Fruit fly (Drosophila melanogaster) whole organism, prepupa: ENCODE measurements around the gene Men-b.
A peak's percentile ranks its signal among the peaks of the same experiment; 100 is the strongest.

Experiments used
- Blimp-1 ChIP-seq: fragments of 200-800 bp; sonication (Bioruptor generic); optimal IDR thresholded peaks from 3 replicates; lab custom pipeline; 2017; ENCODE audit warnings: missing biosample characterization, missing genetic modification characterization, mild to moderate bottlenecking, moderate library complexity, missing genetic modification reagents
- CG10631 ChIP-seq: fragments of 200-800 bp; sonication (Bioruptor generic); optimal IDR thresholded peaks from 2 replicates; lab custom pipeline; 2016; ENCODE audit warnings: missing biosample characterization, missing genetic modification characterization
- CG10669 ChIP-seq: fragments of 200-800 bp; sonication (Bioruptor generic); optimal IDR thresholded peaks from 3 replicates; lab custom pipeline; 2018; ENCODE audit warnings: missing biosample characterization, mild to moderate bottlenecking, missing genetic modification characterization, moderate library complexity
- CG11294 ChIP-seq: fragments of 200-800 bp; sonication (Bioruptor generic); IDR thresholded peaks from 2 replicates; pipeline ENCODE4 v1.3.6; 2022; ENCODE audit warnings: missing biosample characterization, missing genetic modification characterization
- CG11762 ChIP-seq: fragments of 200-800 bp; sonication (Bioruptor generic); optimal IDR thresholded peaks from 3 replicates; lab custom pipeline; 2016; ENCODE audit warnings: missing biosample characterization, missing genetic modification characterization; ENCODE audit not compliant: insufficient read depth
- CG11902 ChIP-seq: fragments of 200-800 bp; sonication (Bioruptor generic); optimal IDR thresholded peaks from 3 replicates; lab custom pipeline; 2016; ENCODE audit warnings: missing biosample characterization, missing genetic modification characterization
- CG15336 ChIP-seq: fragments of 200-800 bp; sonication (Bioruptor generic); IDR thresholded peaks from 2 replicates; pipeline ENCODE4 v1.3.6; 2022; ENCODE audit warnings: missing biosample characterization, missing genetic modification characterization
- CG16779 ChIP-seq: fragments of 200-800 bp; sonication (Bioruptor generic); optimal IDR thresholded peaks from 3 replicates; lab custom pipeline; 2017; ENCODE audit warnings: missing biosample characterization, mild to moderate bottlenecking, missing genetic modification characterization
- CG3032 ChIP-seq: fragments of 200-800 bp; optimal IDR thresholded peaks from 2 replicates; lab custom pipeline; 2019; ENCODE audit warnings: missing biosample characterization, mild to moderate bottlenecking, missing genetic modification characterization, moderate library complexity
- CG31627 ChIP-seq: fragments of 200-800 bp; sonication (Bioruptor generic); optimal IDR thresholded peaks from 3 replicates; lab custom pipeline; 2016; ENCODE audit warnings: missing biosample characterization, missing genetic modification characterization
- CG32006 ChIP-seq: fragments of 200-800 bp; sonication (Bioruptor generic); optimal IDR thresholded peaks from 3 replicates; lab custom pipeline; 2017; ENCODE audit warnings: missing biosample characterization, mild to moderate bottlenecking, missing genetic modification characterization
- CG6163 ChIP-seq: fragments of 200-800 bp; sonication (Bioruptor generic); IDR thresholded peaks from 3 replicates; pipeline ENCODE4 v1.3.6; 2022; ENCODE audit warnings: missing biosample characterization, missing genetic modification characterization
- CG6792 ChIP-seq: fragments of 200-800 bp; sonication (Bioruptor generic); optimal IDR thresholded peaks from 3 replicates; lab custom pipeline; 2016; ENCODE audit warnings: missing biosample characterization, missing genetic modification characterization
- CG6808 ChIP-seq: fragments of 200-800 bp; sonication (Bioruptor generic); optimal IDR thresholded peaks from 3 replicates; lab custom pipeline; 2017; ENCODE audit warnings: missing biosample characterization, missing genetic modification characterization, mild to moderate bottlenecking, moderate library complexity, missing genetic modification reagents
- CG6854 ChIP-seq: fragments of 200-800 bp; sonication (Bioruptor generic); optimal IDR thresholded peaks from 2 replicates; lab custom pipeline; 2017; ENCODE audit warnings: missing biosample characterization, mild to moderate bottlenecking, missing genetic modification characterization
- CG7368 ChIP-seq: fragments of 200-800 bp; sonication (Bioruptor generic); optimal IDR thresholded peaks from 3 replicates; lab custom pipeline; 2016; ENCODE audit warnings: missing biosample characterization, missing genetic modification characterization
- CG8632 ChIP-seq: fragments of 200-800 bp; sonication (Bioruptor generic); optimal IDR thresholded peaks from 3 replicates; lab custom pipeline; 2016; ENCODE audit warnings: missing biosample characterization, missing genetic modification characterization
- CG9139 ChIP-seq: fragments of 200-800 bp; sonication (Bioruptor generic); optimal IDR thresholded peaks from 3 replicates; lab custom pipeline; 2017; ENCODE audit warnings: missing biosample characterization, mild to moderate bottlenecking, missing genetic modification characterization
- Eip75B ChIP-seq: fragments of 200-800 bp; sonication (Bioruptor generic); optimal IDR thresholded peaks from 3 replicates; lab custom pipeline; 2016; ENCODE audit warnings: missing biosample characterization, missing genetic modification characterization
- Eip78C ChIP-seq: fragments of 200-800 bp; sonication (Bioruptor generic); peaks from one replicate; lab custom pipeline; 2016; ENCODE audit warnings: missing biosample characterization, missing genetic modification characterization
- Eip93F ChIP-seq: fragments of 200-800 bp; sonication (Bioruptor generic); optimal IDR thresholded peaks from 2 replicates; lab custom pipeline; 2016; ENCODE audit warnings: missing biosample characterization, mild to moderate bottlenecking, missing genetic modification characterization
- Ets96B ChIP-seq: fragments of 200-800 bp; optimal IDR thresholded peaks from 2 replicates; lab custom pipeline; 2019; ENCODE audit warnings: missing biosample characterization, mild to moderate bottlenecking, missing genetic modification characterization, moderate library complexity
- Hr38 ChIP-seq: sonication (Bioruptor generic); optimal IDR thresholded peaks from 2 replicates; lab custom pipeline; 2016; ENCODE audit warnings: missing biosample characterization, missing genetic modification characterization
- Hr39 ChIP-seq: fragments of 200-800 bp; sonication (Bioruptor generic); optimal IDR thresholded peaks from 2 replicates; lab custom pipeline; 2016; ENCODE audit warnings: missing biosample characterization, missing genetic modification characterization
- Hr4 ChIP-seq: fragments of 200-800 bp; sonication (Bioruptor generic); optimal IDR thresholded peaks from 3 replicates; lab custom pipeline; 2016; ENCODE audit warnings: missing biosample characterization, missing genetic modification characterization
- OdsH ChIP-seq: fragments of 200-800 bp; sonication (Bioruptor generic); optimal IDR thresholded peaks from 3 replicates; lab custom pipeline; 2016; ENCODE audit warnings: missing biosample characterization, missing genetic modification characterization
- Smox ChIP-seq: fragments of 200-800 bp; sonication (Bioruptor generic); optimal IDR thresholded peaks from 3 replicates; lab custom pipeline; 2016; ENCODE audit warnings: missing biosample characterization, missing genetic modification characterization
- Sox102F ChIP-seq: fragments of 200-800 bp; sonication (Bioruptor generic); optimal IDR thresholded peaks from 2 replicates; lab custom pipeline; 2016; ENCODE audit warnings: missing biosample characterization, mild to moderate bottlenecking, missing genetic modification characterization
- Sox14 ChIP-seq: fragments of 200-800 bp; sonication (Bioruptor generic); optimal IDR thresholded peaks from 3 replicates; lab custom pipeline; 2016; ENCODE audit warnings: missing biosample characterization, missing genetic modification characterization
- achi ChIP-seq: fragments of 200-800 bp; sonication (Bioruptor generic); optimal IDR thresholded peaks from 3 replicates; lab custom pipeline; 2016; ENCODE audit warnings: missing biosample characterization, missing genetic modification characterization
- acj6 ChIP-seq: fragments of 200-800 bp; sonication (Bioruptor generic); optimal IDR thresholded peaks from 3 replicates; lab custom pipeline; 2016; ENCODE audit warnings: missing biosample characterization, missing genetic modification characterization
- cyc ChIP-seq: fragments of 200-800 bp; sonication (Bioruptor generic); optimal IDR thresholded peaks from 3 replicates; lab custom pipeline; 2016; ENCODE audit warnings: missing biosample characterization, missing genetic modification characterization
- dac ChIP-seq: fragments of 200-800 bp; sonication (Bioruptor generic); optimal IDR thresholded peaks from 2 replicates; lab custom pipeline; 2017; ENCODE audit warnings: missing biosample characterization, mild to moderate bottlenecking, missing genetic modification characterization
- dsx ChIP-seq: fragments of 200-800 bp; optimal IDR thresholded peaks from 3 replicates; lab custom pipeline; 2019; ENCODE audit warnings: missing biosample characterization, mild to moderate bottlenecking, missing genetic modification characterization, moderate library complexity; ENCODE audit not compliant: poor library complexity, severe bottlenecking
- eg ChIP-seq: fragments of 200-800 bp; sonication (Bioruptor generic); IDR thresholded peaks from 3 replicates; pipeline ENCODE4 v1.3.6; 2022; ENCODE audit warnings: missing biosample characterization, missing genetic modification characterization
- esn ChIP-seq: fragments of 200-800 bp; sonication (Bioruptor generic); optimal IDR thresholded peaks from 2 replicates; lab custom pipeline; 2016; ENCODE audit warnings: missing biosample characterization, mild to moderate bottlenecking, missing genetic modification characterization, moderate library complexity
- fd59A ChIP-seq: fragments of 200-800 bp; sonication (Bioruptor generic); optimal IDR thresholded peaks from 2 replicates; lab custom pipeline; 2017; ENCODE audit warnings: missing biosample characterization, mild to moderate bottlenecking, missing genetic modification characterization, missing genetic modification reagents
- fkh ChIP-seq: fragments of 200-800 bp; sonication (Bioruptor generic); optimal IDR thresholded peaks from 3 replicates; lab custom pipeline; 2017; ENCODE audit warnings: missing biosample characterization, mild to moderate bottlenecking, missing genetic modification characterization, moderate library complexity
- net ChIP-seq: fragments of 200-800 bp; sonication (Bioruptor generic); optimal IDR thresholded peaks from 3 replicates; lab custom pipeline; 2016; ENCODE audit warnings: missing biosample characterization, missing genetic modification characterization
- salr ChIP-seq, 2 experiments: fragments of 200-800 bp; sonication (Bioruptor generic); optimal IDR thresholded peaks; 3 replicates each; lab custom pipeline; 2016 to 2018; ENCODE audit warnings: missing biosample characterization in 2 of 2, missing genetic modification characterization in 2 of 2, mild to moderate bottlenecking in 1 of 2
- spab ChIP-seq: fragments of 200-800 bp; sonication (Bioruptor generic); optimal IDR thresholded peaks from 2 replicates; lab custom pipeline; 2017; ENCODE audit warnings: missing biosample characterization, mild to moderate bottlenecking, missing genetic modification characterization, missing genetic modification reagents
- ss ChIP-seq, 2 experiments: fragments of 200-800 bp; sonication (Bioruptor generic); optimal IDR thresholded peaks; 2 replicates in 1 of 2; 3 replicates in 1 of 2; lab custom pipeline; 2017 to 2018; ENCODE audit warnings: mild to moderate bottlenecking in 2 of 2, missing biosample characterization in 2 of 2, missing genetic modification characterization in 2 of 2, moderate library complexity in 1 of 2
- svp ChIP-seq: fragments of 200-800 bp; sonication (Bioruptor generic); peaks from one replicate; lab custom pipeline; 2016; ENCODE audit warnings: missing biosample characterization, missing genetic modification characterization
- topi ChIP-seq: fragments of 200-800 bp; sonication (Bioruptor generic); optimal IDR thresholded peaks from 3 replicates; lab custom pipeline; 2016; ENCODE audit warnings: missing biosample characterization, missing genetic modification characterization

The Men-b gene

dm6 chr3R:27198883-27199780 is 47.7 kb downstream of the Men-b start (continued):
- no peak for TF ChIP-seq Blimp-1 (GFP tag; lab: Kevin White, UChicago)
- peak; percentile 29 for TF ChIP-seq Smox
- TF ChIP-seq spab, result peak; percentile 39
- TF ChIP-seq CG11902 (GFP tag; lab: Kevin White, UChicago), result peak; percentile 53
- TF ChIP-seq CG31627, result peak; percentile 33
- TF ChIP-seq dac (GFP tag; lab: Kevin White, UChicago), result no peak
- peak; percentile 76 for TF ChIP-seq CG3032 (tag; lab: Kevin White, UChicago)
- TF ChIP-seq ss (GFP tag; optimal IDR thresholded peaks at IDR 0.05; lab: Kevin White, UChicago), result peak; percentile 58 to 59
- peak; percentile 42 for TF ChIP-seq esn (GFP tag; lab: Kevin White, UChicago)
- no peak for TF ChIP-seq fkh (GFP tag; lab: Kevin White, UChicago)
- TF ChIP-seq acj6, result peak; percentile 53
- TF ChIP-seq CG15336 (GFP tag; lab: Robert Waterston, UW), result no peak
- peak; percentile 6 for TF ChIP-seq Sox14
- no peak for TF ChIP-seq Eip93F
- no peak for TF ChIP-seq Hr38
- TF ChIP-seq CG7368 (GFP tag; lab: Kevin White, UChicago), result peak; percentile 24

dm6 chr3R:27201538-27202281 is 50.2 kb downstream of the Men-b start:
- TF ChIP-seq cyc (GFP tag; lab: Kevin White, UChicago), result peak; percentile 71
- TF ChIP-seq Hr4 (GFP tag; lab: Kevin White, UChicago), result peak; percentile 15
- peak; percentile 25 for TF ChIP-seq CG11902 (GFP tag; lab: Kevin White, UChicago)
- TF ChIP-seq Smox, result peak; percentile 63
- peak; percentile 75 for TF ChIP-seq acj6
- peak; percentile 63 for TF ChIP-seq CG11762 (GFP tag; lab: Kevin White, UChicago)
- no peak for TF ChIP-seq Hr38
- peak; percentile 92 for TF ChIP-seq Eip78C
- peak; percentile 65 for TF ChIP-seq CG6792 (GFP tag; lab: Kevin White, UChicago)
- peak; percentile 53 for TF ChIP-seq net
- peak; percentile 37 for TF ChIP-seq CG32006 (GFP tag; lab: Kevin White, UChicago)
- peak; percentile 18 to 54 for TF ChIP-seq salr (GFP tag; optimal IDR thresholded peaks at IDR 0.05; lab: Kevin White, UChicago)
- peak; percentile 68 for TF ChIP-seq CG8632 (GFP tag; lab: Kevin White, UChicago)
- peak; percentile 73 for TF ChIP-seq OdsH (GFP tag; lab: Kevin White, UChicago)
- TF ChIP-seq Eip75B (GFP tag; lab: Kevin White, UChicago), result peak; percentile 62
- TF ChIP-seq topi (GFP tag; lab: Kevin White, UChicago), result peak; percentile 48
- TF ChIP-seq CG10669 (GFP tag; lab: Kevin White, UChicago), result peak; percentile 81
- peak; percentile 79 for TF ChIP-seq CG6854 (GFP tag; lab: Kevin White, UChicago)
- TF ChIP-seq spab, result peak; percentile 87
- TF ChIP-seq ss (GFP tag; optimal IDR thresholded peaks at IDR 0.05; lab: Kevin White, UChicago), result peak; percentile 68 to 77
- TF ChIP-seq fd59A (GFP tag; lab: Kevin White, UChicago), result peak; percentile 79
- peak; percentile 5 for TF ChIP-seq Sox102F (GFP tag; lab: Kevin White, UChicago)
- TF ChIP-seq Eip93F, result no peak
- TF ChIP-seq CG10631 (GFP tag; lab: Kevin White, UChicago), result peak; percentile 82
- peak; percentile 76 for TF ChIP-seq esn (GFP tag; lab: Kevin White, UChicago)
- TF ChIP-seq fkh (GFP tag; lab: Kevin White, UChicago), result no peak
- no peak for TF ChIP-seq eg (GFP tag; lab: Robert Waterston, UW)
- TF ChIP-seq Hr39 (GFP tag; lab: Kevin White, UChicago), result peak; percentile 22
- TF ChIP-seq CG9139 (GFP tag; lab: Kevin White, UChicago), result peak; percentile 64
- peak; percentile 89 for TF ChIP-seq CG6808 (GFP tag; lab: Kevin White, UChicago)
- peak; percentile 75 for TF ChIP-seq achi (GFP tag; lab: Kevin White, UChicago)
- TF ChIP-seq dac (GFP tag; lab: Kevin White, UChicago), result no peak
- peak; percentile 36; the same call in 1 of the 2 replicates for TF ChIP-seq CG15336 (GFP tag; lab: Robert Waterston, UW)
- TF ChIP-seq dsx (GFP tag; lab: Kevin White, UChicago), result peak; percentile 77
- TF ChIP-seq CG16779 (tag; lab: Kevin White, UChicago), result peak; percentile 64
- peak; percentile 28 for TF ChIP-seq CG7368 (GFP tag; lab: Kevin White, UChicago)
- TF ChIP-seq CG6163 (GFP tag; lab: Robert Waterston, UW), result peak; percentile 62; the same call in 2 of the 3 replicates
- peak; percentile 81 for TF ChIP-seq svp (GFP tag; lab: Kevin White, UChicago)
- TF ChIP-seq CG11294 (GFP tag; lab: Robert Waterston, UW), result no peak
- peak; percentile 93 for TF ChIP-seq Ets96B (tag; lab: Kevin White, UChicago)
